Worm (Caenorhabditis elegans) whole organism, L1 larva: Measurements from ENCODE around the gene cyp-33A1.

Experiments used
- F16B12.6 ChIP-seq: fragments of 150-350 bp; optimal IDR thresholded peaks from 2 replicates; lab custom pipeline; 2014; ENCODE audit warnings: missing biosample characterization, missing genetic modification characterization
- blmp-1 ChIP-seq: fragments of 150-350 bp; optimal IDR thresholded peaks from 2 replicates; lab custom pipeline; 2014; ENCODE audit warnings: missing biosample characterization, missing genetic modification characterization
- ceh-8 ChIP-seq: fragments of 200-800 bp; sonication (Bioruptor generic); optimal IDR thresholded peaks from 2 replicates; lab custom pipeline; 2018; ENCODE audit warnings: mild to moderate bottlenecking, missing genetic modification characterization, moderate library complexity, missing compliant biosample characterization
- ceh-90 ChIP-seq: sonication (generic microtip); optimal IDR thresholded peaks from 2 replicates; lab custom pipeline; 2016; ENCODE audit warnings: missing genetic modification characterization, missing compliant biosample characterization
- efl-3 ChIP-seq: fragments of 200-800 bp; sonication (Bioruptor generic); optimal IDR thresholded peaks from 2 replicates; lab custom pipeline; 2018; ENCODE audit warnings: mild to moderate bottlenecking, missing genetic modification characterization, missing compliant biosample characterization
- ets-5 ChIP-seq: fragments of 200-800 bp; sonication (Bioruptor generic); IDR thresholded peaks from 2 replicates; pipeline ENCODE4 v1.3.6; 2022; ENCODE audit warnings: missing genetic modification characterization, missing compliant biosample characterization
- fkh-4 ChIP-seq: sonication (generic microtip); optimal IDR thresholded peaks from 2 replicates; lab custom pipeline; 2016; ENCODE audit warnings: missing compliant biosample characterization, missing genetic modification characterization, borderline replicate concordance
- fos-1 ChIP-seq: fragments of 150-350 bp; optimal IDR thresholded peaks from 2 replicates; lab custom pipeline; 2014; ENCODE audit warnings: missing biosample characterization, missing genetic modification characterization
- hlh-17 ChIP-seq: fragments of 200-800 bp; sonication (Bioruptor generic); optimal IDR thresholded peaks from 2 replicates; lab custom pipeline; 2018; ENCODE audit warnings: missing genetic modification characterization, mild to moderate bottlenecking, missing compliant biosample characterization, moderate library complexity, borderline replicate concordance
- hpl-2 ChIP-seq: fragments of 150-350 bp; optimal IDR thresholded peaks from 2 replicates; lab custom pipeline; 2014; ENCODE audit warnings: missing biosample characterization, missing genetic modification reagents, missing genetic modification characterization
- isw-1 ChIP-seq: fragments of 200-800 bp; sonication (Bioruptor generic); IDR thresholded peaks from 2 replicates; pipeline ENCODE4 v1.3.6; 2022; ENCODE audit warnings: missing genetic modification characterization, missing compliant biosample characterization
- lin-13 ChIP-seq: fragments of 150-350 bp; optimal IDR thresholded peaks from 2 replicates; lab custom pipeline; 2014; ENCODE audit warnings: missing biosample characterization, missing genetic modification reagents, missing genetic modification characterization
- lin-39 ChIP-seq: fragments of 150-350 bp; optimal IDR thresholded peaks from 2 replicates; lab custom pipeline; 2014; ENCODE audit warnings: missing biosample characterization, missing genetic modification reagents, missing genetic modification characterization
- mef-2 ChIP-seq: fragments of 150-350 bp; optimal IDR thresholded peaks from 2 replicates; lab custom pipeline; 2014; ENCODE audit warnings: missing biosample characterization, missing genetic modification characterization
- mep-1 ChIP-seq: fragments of 150-350 bp; optimal IDR thresholded peaks from 2 replicates; lab custom pipeline; 2014; ENCODE audit warnings: missing biosample characterization, missing genetic modification characterization
- nhr-11 ChIP-seq: fragments of 150-350 bp; optimal IDR thresholded peaks from 2 replicates; lab custom pipeline; 2014; ENCODE audit warnings: missing biosample characterization, missing genetic modification characterization
- nhr-12 ChIP-seq: sonication (generic microtip); optimal IDR thresholded peaks from 2 replicates; lab custom pipeline; 2017; ENCODE audit warnings: missing biosample characterization, missing genetic modification characterization
- nhr-20 ChIP-seq: sonication (generic microtip); optimal IDR thresholded peaks from 2 replicates; lab custom pipeline; 2016; ENCODE audit warnings: mild to moderate bottlenecking, missing genetic modification characterization, missing compliant biosample characterization
- nhr-237 ChIP-seq: fragments of 150-350 bp; optimal IDR thresholded peaks from 2 replicates; lab custom pipeline; 2014; ENCODE audit warnings: missing biosample characterization, missing genetic modification characterization
- nhr-71 ChIP-seq: sonication (generic microtip); optimal IDR thresholded peaks from 2 replicates; lab custom pipeline; 2016; ENCODE audit warnings: mild to moderate bottlenecking, missing genetic modification characterization, moderate library complexity, missing compliant biosample characterization
- nhr-76 ChIP-seq: sonication (generic microtip); optimal IDR thresholded peaks from 2 replicates; lab custom pipeline; 2017; ENCODE audit warnings: missing biosample characterization, missing genetic modification characterization
- nhr-84 ChIP-seq: sonication (generic microtip); optimal IDR thresholded peaks from 2 replicates; lab custom pipeline; 2017; ENCODE audit warnings: missing biosample characterization, missing genetic modification characterization
- nhr-85 ChIP-seq: sonication (generic microtip); peaks from one replicate; lab custom pipeline; 2016; ENCODE audit warnings: missing genetic modification characterization, inconsistent platforms, missing compliant biosample characterization
- nhr-90 ChIP-seq: sonication (generic microtip); optimal IDR thresholded peaks from 2 replicates; lab custom pipeline; 2016; ENCODE audit warnings: mild to moderate bottlenecking, missing genetic modification characterization, missing compliant biosample characterization; ENCODE audit not compliant: poor library complexity
- pax-3 ChIP-seq: fragments of 200-800 bp; sonication (Bioruptor generic); optimal IDR thresholded peaks from 2 replicates; lab custom pipeline; 2018; ENCODE audit warnings: mild to moderate bottlenecking, missing genetic modification characterization, moderate library complexity, missing compliant biosample characterization
- pqm-1 ChIP-seq: sonication (generic microtip); optimal IDR thresholded peaks from 3 replicates; lab custom pipeline; 2017; ENCODE audit warnings: missing biosample characterization, missing genetic modification characterization
- rnt-1 ChIP-seq: sonication (generic microtip); optimal IDR thresholded peaks from 2 replicates; lab custom pipeline; 2016; ENCODE audit warnings: mild to moderate bottlenecking, missing genetic modification characterization, moderate library complexity, missing compliant biosample characterization
- skn-1 ChIP-seq: fragments of 150-350 bp; optimal IDR thresholded peaks from 2 replicates; lab custom pipeline; 2014; ENCODE audit warnings: missing biosample characterization, missing genetic modification characterization
- snu-23 ChIP-seq: sonication (generic microtip); optimal IDR thresholded peaks from 2 replicates; lab custom pipeline; 2016; ENCODE audit warnings: missing genetic modification characterization, missing compliant biosample characterization
- tlp-1 ChIP-seq: fragments of 150-350 bp; optimal IDR thresholded peaks from 2 replicates; lab custom pipeline; 2014; ENCODE audit warnings: missing biosample characterization, missing genetic modification characterization
- unc-130 ChIP-seq: fragments of 150-350 bp; optimal IDR thresholded peaks from 2 replicates; lab custom pipeline; 2017; ENCODE audit warnings: missing biosample characterization, missing genetic modification characterization, inconsistent platforms
- unc-62 ChIP-seq: fragments of 150-350 bp; optimal IDR thresholded peaks from 2 replicates; lab custom pipeline; 2014; ENCODE audit warnings: missing biosample characterization, missing genetic modification reagents, missing genetic modification characterization
- unc-98 ChIP-seq: fragments of 200-800 bp; sonication (Bioruptor generic); IDR thresholded peaks from 2 replicates; pipeline ENCODE4 v1.3.6; 2022; ENCODE audit warnings: missing genetic modification characterization, missing compliant biosample characterization
- vab-15 ChIP-seq: sonication (generic microtip); optimal IDR thresholded peaks from 2 replicates; lab custom pipeline; 2017; ENCODE audit warnings: missing genotype, mild to moderate bottlenecking, missing genetic modification characterization, missing compliant biosample characterization
- xbp-1 ChIP-seq: sonication (generic microtip); optimal IDR thresholded peaks from 2 replicates; lab custom pipeline; 2016; ENCODE audit warnings: missing genetic modification characterization, missing compliant biosample characterization
- zag-1 ChIP-seq: fragments of 150-350 bp; optimal IDR thresholded peaks from 2 replicates; lab custom pipeline; 2014; ENCODE audit warnings: missing biosample characterization, missing genetic modification characterization
- zip-4 ChIP-seq: fragments of 200-800 bp; sonication (Bioruptor generic); optimal IDR thresholded peaks from 2 replicates; lab custom pipeline; 2018; ENCODE audit warnings: mild to moderate bottlenecking, missing genetic modification characterization, moderate library complexity, missing compliant biosample characterization
- ztf-11 ChIP-seq, 2 experiments: sonication (generic microtip); optimal IDR thresholded peaks; 2 replicates each; lab custom pipeline; 2016 to 2017; ENCODE audit warnings: missing genetic modification characterization in 2 of 2, missing biosample characterization in 1 of 2, missing compliant biosample characterization in 1 of 2
- ztf-4 ChIP-seq: fragments of 150-350 bp; optimal IDR thresholded peaks from 2 replicates; lab custom pipeline; 2014; ENCODE audit warnings: missing biosample characterization, missing genetic modification characterization

Gene cyp-33A1

DNA sequence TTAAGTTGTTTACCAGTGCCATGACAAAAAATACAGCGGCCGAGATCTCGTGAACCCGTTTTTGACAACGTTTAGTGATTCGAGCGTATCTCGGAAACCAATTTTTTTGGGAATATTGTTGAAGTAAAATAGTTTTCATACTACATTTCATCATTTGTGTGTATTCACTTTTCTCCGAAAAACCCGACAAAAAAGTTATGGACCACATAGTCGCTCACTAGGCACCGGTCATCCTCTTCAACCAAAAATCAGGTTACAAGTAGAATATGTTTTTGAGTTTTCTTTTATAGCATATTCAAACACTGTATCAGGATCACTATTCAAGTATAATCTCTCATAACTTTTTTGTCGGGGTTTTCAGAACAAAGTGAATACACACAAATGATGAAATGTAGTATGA lies 39.5 kb downstream of the cyp-33A1 start:
- TF ChIP-seq pqm-1 (tag; lab: Kevin White, UChicago) = no peak
- TF ChIP-seq nhr-76 (tag; lab: Kevin White, UChicago) = no peak
- no peak for TF ChIP-seq ztf-11 (tag; optimal IDR thresholded peaks at IDR 0.05; lab: Kevin White, UChicago)
- no peak for TF ChIP-seq isw-1 (GFP tag; lab: Robert Waterston, UW)
- TF ChIP-seq blmp-1 (tag; lab: Kevin White, UChicago) = no peak

DNA sequence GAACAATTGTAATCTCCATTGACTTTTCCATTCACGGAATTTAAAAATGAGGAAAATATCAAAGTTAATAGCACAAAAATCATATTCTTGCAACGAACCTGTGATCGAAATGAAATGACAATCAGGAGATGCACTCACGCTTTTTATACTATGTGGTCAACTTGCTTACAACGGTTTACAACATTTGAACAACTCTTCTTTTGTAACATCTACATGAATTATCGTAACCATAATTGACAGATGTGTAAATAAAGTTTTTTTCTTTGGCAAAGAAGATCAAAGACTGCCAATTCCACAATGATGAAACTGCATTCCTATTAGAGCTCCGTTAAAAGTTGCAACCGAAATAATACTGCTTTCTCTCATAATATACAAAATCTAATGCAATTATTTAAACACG lies 41.5 kb downstream of the cyp-33A1 start, which contains the start of gene F07C4.10:
TSS of gene F07C4.10 (minus strand) at position 101 of the 400 bp plus-strand sequence.
- TF ChIP-seq lin-39 (tag; lab: Kevin White, UChicago) (no peak), fkh-4 (tag; lab: Kevin White, UChicago) (no peak), tlp-1 (tag; lab: Kevin White, UChicago) (no peak), xbp-1 (tag; lab: Kevin White, UChicago) (no peak), hlh-17 (GFP tag; lab: Kevin White, UChicago) (no peak), zip-4 (GFP tag; lab: Kevin White, UChicago) (no peak), nhr-84 (no peak), rnt-1 (no peak), nhr-237 (tag; lab: Kevin White, UChicago) (no peak), unc-130 (tag; lab: Kevin White, UChicago) (no peak), nhr-90 (tag; lab: Kevin White, UChicago) (no peak)
- TF ChIP-seq, all 84 proteins: peak for 0

DNA sequence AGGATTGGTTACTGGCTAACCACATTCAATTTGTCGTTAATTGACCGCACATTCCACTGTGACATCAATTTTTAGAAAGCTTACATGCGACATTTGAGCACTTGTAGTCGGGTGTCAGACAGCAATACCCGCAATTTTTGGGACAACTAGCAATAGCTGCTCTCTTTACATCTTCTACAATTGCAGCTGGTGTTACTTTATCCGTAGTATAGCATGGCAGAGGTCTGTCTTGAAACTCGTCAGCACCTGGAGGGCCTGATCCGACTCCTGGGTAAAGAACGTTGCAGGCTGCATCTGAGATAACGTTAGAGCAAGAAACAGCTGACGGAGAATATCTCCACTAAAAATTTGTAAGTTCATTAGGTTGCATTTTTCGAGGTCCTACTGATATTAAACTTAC lies 41.9 kb downstream of the cyp-33A1 start:
- no peak for TF ChIP-seq mep-1
- no peak for TF ChIP-seq skn-1 (tag; lab: Kevin White, UChicago)
- TF ChIP-seq zag-1 (tag; lab: Kevin White, UChicago) = no peak
- TF ChIP-seq hpl-2 (GFP tag; lab: Kevin White, UChicago) = no peak
- TF ChIP-seq unc-62 (GFP tag; lab: Kevin White, UChicago) = no peak
- no peak for TF ChIP-seq ceh-8
- no peak for TF ChIP-seq nhr-11 (tag; lab: Kevin White, UChicago)
- TF ChIP-seq lin-39 (tag; lab: Kevin White, UChicago) = no peak
- TF ChIP-seq efl-3 = no peak
- TF ChIP-seq mef-2 (tag; lab: Kevin White, UChicago) = no peak

DNA sequence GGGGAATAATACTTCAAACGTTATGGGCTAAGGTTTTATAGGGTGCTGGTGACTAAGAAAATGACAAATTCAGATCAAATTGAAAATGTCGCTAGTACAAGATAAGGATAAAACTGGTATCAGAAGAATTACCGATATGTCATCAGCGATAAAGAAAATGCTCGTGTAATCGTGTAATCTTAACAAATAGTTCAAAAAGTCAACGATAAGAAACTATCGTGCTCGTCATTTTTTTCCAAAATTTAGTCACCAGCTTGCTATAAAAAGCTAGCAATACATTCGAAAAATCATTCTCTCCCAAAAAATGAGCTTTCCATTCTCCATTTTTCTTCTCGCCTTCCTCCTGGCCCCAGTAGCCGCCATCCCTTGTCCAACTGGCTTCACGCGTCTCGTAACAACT lies 43.5 kb downstream of the cyp-33A1 start, which contains the start of gene clec-45:
TSS of gene clec-45 (plus strand) at position 301 of the 400 bp plus-strand sequence.
- TF ChIP-seq fos-1 (tag; lab: Kevin White, UChicago) (no peak), ets-5 (GFP tag; lab: Robert Waterston, UW) (no peak), nhr-71 (tag; lab: Kevin White, UChicago) (no peak), zip-4 (GFP tag; lab: Kevin White, UChicago) (no peak), snu-23 (GFP tag; lab: Kevin White, UChicago) (no peak), ceh-90 (tag; lab: Kevin White, UChicago) (no peak), hlh-17 (GFP tag; lab: Kevin White, UChicago) (no peak), nhr-12 (tag; lab: Kevin White, UChicago) (no peak), ztf-4 (tag; lab: Kevin White, UChicago) (no peak), unc-98 (GFP tag; lab: Robert Waterston, UW) (no peak), lin-13 (no peak), tlp-1 (tag; lab: Kevin White, UChicago) (no peak), nhr-20 (tag; lab: Kevin White, UChicago) (no peak), F16B12.6 (tag; lab: Kevin White, UChicago) (no peak), hpl-2 (GFP tag; lab: Kevin White, UChicago) (no peak), nhr-76 (tag; lab: Kevin White, UChicago) (no peak), pqm-1 (tag; lab: Kevin White, UChicago) (no peak), vab-15 (tag; lab: Kevin White, UChicago) (no peak), nhr-85 (tag; lab: Kevin White, UChicago) (no peak), pax-3 (tag; lab: Kevin White, UChicago) (no peak)
